Worm (Caenorhabditis elegans) whole organism, L4/young adult: Measurements from ENCODE around the gene npr-26.

Experiments used
- W03F9.2 ChIP-seq: fragments of 150-350 bp; optimal IDR thresholded peaks from 2 replicates; lab custom pipeline; 2014; ENCODE audit warnings: missing biosample characterization, missing genetic modification characterization
- dao-5 ChIP-seq: sonication (generic microtip); optimal IDR thresholded peaks from 2 replicates; lab custom pipeline; 2016; ENCODE audit warnings: missing genotype, missing genetic modification characterization, moderate library complexity, missing compliant biosample characterization
- him-1 ChIP-seq: sonication (generic microtip); optimal IDR thresholded peaks from 2 replicates; lab custom pipeline; 2016; ENCODE audit warnings: missing genotype, missing genetic modification reagents, missing genetic modification characterization, missing compliant biosample characterization

The npr-26 gene

ce11 chrIV:17380061-17380680, 37.5 kb downstream of the npr-26 start, which contains the start of the genes C30H6.9 and dlat-2:
Gene C30H6.9 (minus strand): TSS chrIV:17380170.
Gene dlat-2 (plus strand): TSS chrIV:17380626.
- TF ChIP-seq him-1 (tag; lab: Kevin White, UChicago) (no peak), W03F9.2 (tag; lab: Kevin White, UChicago) (peak; percentile 76)

- TF ChIP-seq him-1 (tag; lab: Kevin White, UChicago) (no peak), dao-5 (tag; lab: Kevin White, UChicago) (no peak), W03F9.2 (tag; lab: Kevin White, UChicago) (no peak)
These were observed 41.5 kb downstream of the npr-26 start, which contains the start of gene haf-1 for ce11 chrIV:17376127-17376526. Gene haf-1 (plus strand): TSS chrIV:17376427.

- TF ChIP-seq him-1 (tag; lab: Kevin White, UChicago) (no peak), W03F9.2 (tag; lab: Kevin White, UChicago) (no peak)
These were observed 46.2 kb downstream of the npr-26 start, which contains the start of gene C30H6.5 for ce11 chrIV:17371469-17371868. Gene C30H6.5 (plus strand): TSS chrIV:17371769.

- TF ChIP-seq dao-5 (tag; lab: Kevin White, UChicago) (no peak), him-1 (tag; lab: Kevin White, UChicago) (no peak), W03F9.2 (tag; lab: Kevin White, UChicago) (no peak)
These were observed 49.3 kb downstream of the npr-26 start, which contains the start of gene trh-1 for ce11 chrIV:17368292-17368691. Gene trh-1 (plus strand): TSS chrIV:17368592.

- TF ChIP-seq W03F9.2 (tag; lab: Kevin White, UChicago) (no peak), dao-5 (tag; lab: Kevin White, UChicago) (no peak), him-1 (tag; lab: Kevin White, UChicago) (no peak)
These were observed 50.3 kb downstream of the npr-26 start, which contains the start of gene zipt-17 for ce11 chrIV:17367294-17367693. Gene zipt-17 (minus strand): TSS chrIV:17367394.

- TF ChIP-seq W03F9.2 (tag; lab: Kevin White, UChicago) (no peak), him-1 (tag; lab: Kevin White, UChicago) (no peak), dao-5 (tag; lab: Kevin White, UChicago) (no peak)
These were observed 56.5 kb downstream of the npr-26 start, which contains the start of gene clec-202 for ce11 chrIV:17361143-17361542. Gene clec-202 (plus strand): TSS chrIV:17361443.
